Fruit fly (Drosophila melanogaster): ENCODE measurements around the gene ttk.

Gene ttk

dm6 chr3R:31714876-31715712, 1.4 kb downstream of the ttk start (continued):
- 0 out of 2 replicates have a peak, but pooled peaks have one; percentile 18 for TF ChIP-seq vvl (GFP tag; IDR thresholded peaks at IDR 0.05)
- TF ChIP-seq yki (optimal IDR thresholded peaks at IDR 0.05): no peak
- TF ChIP-seq ase (GFP tag; IDR thresholded peaks at IDR 0.05): no peak
- TF ChIP-seq Trl (optimal IDR thresholded peaks at IDR 0.05): peak; percentile 44 to 84
- TF ChIP-seq Trl (GFP tag; optimal IDR thresholded peaks at IDR 0.05): no peak
- no peak for TF ChIP-seq Dek (tag; optimal IDR thresholded peaks at IDR 0.05)
- no peak for TF ChIP-seq CG7963 (GFP tag; IDR thresholded peaks at IDR 0.05; ENCODE audit: partially characterized antibody)
- TF ChIP-seq CG4404 (GFP tag; IDR thresholded peaks at IDR 0.05): 0 out of 2 replicates have a peak, but pooled peaks have one; percentile 10
- TF ChIP-seq CG15073 (GFP tag; optimal IDR thresholded peaks at IDR 0.05): no peak
- TF ChIP-seq CoRest (tag; optimal IDR thresholded peaks at IDR 0.05): no peak
- no peak for TF ChIP-seq Nf-YB (GFP tag; optimal IDR thresholded peaks at IDR 0.05)
- TF ChIP-seq mam (GFP tag; optimal IDR thresholded peaks at IDR 0.05): no peak
- no peak for TF ChIP-seq pho (GFP tag; optimal IDR thresholded peaks at IDR 0.05)
- peak; percentile 29 for TF ChIP-seq nom (GFP tag; optimal IDR thresholded peaks at IDR 0.05)
- TF ChIP-seq Lim3 (GFP tag; IDR thresholded peaks at IDR 0.05): no peak
- peak; percentile 7 for TF ChIP-seq sd (tag; optimal IDR thresholded peaks at IDR 0.05)
- TF ChIP-seq kah (GFP tag; optimal IDR thresholded peaks at IDR 0.05): no peak
- 0 out of 2 replicates have a peak, but pooled peaks have one; percentile 12 for TF ChIP-seq Drgx (GFP tag; IDR thresholded peaks at IDR 0.05)
- 0 out of 3 replicates have a peak, but pooled peaks have one; percentile 18 for TF ChIP-seq ken (GFP tag; IDR thresholded peaks at IDR 0.05)
- no peak for TF ChIP-seq gfzf (GFP tag; optimal IDR thresholded peaks at IDR 0.05)
- no peak for TF ChIP-seq fd3F (GFP tag; optimal IDR thresholded peaks at IDR 0.05)
- no peak for TF ChIP-seq fu2 (GFP tag; optimal IDR thresholded peaks at IDR 0.05)
- peak; percentile 22 for TF ChIP-seq Med (GFP tag)
- TF ChIP-seq CG11093 (GFP tag; IDR thresholded peaks at IDR 0.05): no peak
- TF ChIP-seq CG17328 (GFP tag; IDR thresholded peaks at IDR 0.05): no peak
- TF ChIP-seq lmd (GFP tag; IDR thresholded peaks at IDR 0.05): no peak
- TF ChIP-seq so (GFP tag; IDR thresholded peaks at IDR 0.05): no peak
- no peak for TF ChIP-seq nau (GFP tag; optimal IDR thresholded peaks at IDR 0.05)
- TF ChIP-seq crol (GFP tag; IDR thresholded peaks at IDR 0.05): 0 out of 2 replicates have a peak, but pooled peaks have one; percentile 20
- TF ChIP-seq kni (GFP tag; optimal IDR thresholded peaks at IDR 0.05): peak; percentile 59
- TF ChIP-seq Deaf1 (tag; optimal IDR thresholded peaks at IDR 0.05): peak; percentile 35
- no peak for TF ChIP-seq CG11398 (GFP tag; optimal IDR thresholded peaks at IDR 0.05)
- no peak for TF ChIP-seq grau (tag; optimal IDR thresholded peaks at IDR 0.05)
- no peak for TF ChIP-seq CG14860 (GFP tag; IDR thresholded peaks at IDR 0.05; ENCODE audit: partially characterized antibody)
- TF ChIP-seq ash1 (GFP tag; optimal IDR thresholded peaks at IDR 0.05): no peak
- no peak for TF ChIP-seq repo (GFP tag; optimal IDR thresholded peaks at IDR 0.05)
- 0 out of 4 replicates have a peak, but pooled peaks have one; percentile 54 for TF ChIP-seq chinmo (GFP tag; IDR thresholded peaks at IDR 0.05; ENCODE audit: partially characterized antibody)
- TF ChIP-seq Sry-β (GFP tag; optimal IDR thresholded peaks at IDR 0.05): no peak
- TF ChIP-seq Stat92E (GFP tag; optimal IDR thresholded peaks at IDR 0.05): no peak
- no peak for TF ChIP-seq CG2116 (GFP tag; optimal IDR thresholded peaks at IDR 0.05)
- TF ChIP-seq cas (GFP tag; IDR thresholded peaks at IDR 0.05): no peak
- no peak for TF ChIP-seq CG11696 (GFP tag; IDR thresholded peaks at IDR 0.05)

Measured in whole organism, embryonic.